Worm (Caenorhabditis elegans): ENCODE results near the gene Y57E12AL.1.

The Y57E12AL.1 gene

ce11 chrV:7084612-7085139, 24.3 kb downstream of the Y57E12AL.1 start, which contains the start of gene mys-1 (continued):
- TF ChIP-seq ceh-8 (GFP tag; optimal IDR thresholded peaks at IDR 0.05) (peak; percentile 36), mef-2 (tag; optimal IDR thresholded peaks at IDR 0.05) (no peak), elt-3 (tag; optimal IDR thresholded peaks at IDR 0.05) (no peak), mep-1 (tag; optimal IDR thresholded peaks at IDR 0.05) (peak; percentile 54), egl-13 (tag; optimal IDR thresholded peaks at IDR 0.05) (peak; percentile 68), nhr-20 (tag; optimal IDR thresholded peaks at IDR 0.05) (peak; percentile 83), lin-15B (tag; optimal IDR thresholded peaks at IDR 0.05) (peak; percentile 43), mdl-1 (tag; optimal IDR thresholded peaks at IDR 0.05) (peak in 1 of 2 experiments; percentile 21), lir-3 (tag; optimal IDR thresholded peaks at IDR 0.05; ENCODE audit: poor library complexity) (peak; percentile 89), C16A3.4 (tag; optimal IDR thresholded peaks at IDR 0.05) (peak; percentile 32), skn-1 (tag; optimal IDR thresholded peaks at IDR 0.05) (peak; percentile 47), unc-130 (tag; optimal IDR thresholded peaks at IDR 0.05) (no peak), nhr-19 (GFP tag; conservative IDR thresholded peaks at IDR 0.05) (peak; percentile 69), zag-1 (tag; optimal IDR thresholded peaks at IDR 0.05) (no peak), ztf-11 (tag; optimal IDR thresholded peaks at IDR 0.05) (peak in 1 of 2 experiments; percentile 81), F16B12.6 (tag; optimal IDR thresholded peaks at IDR 0.05) (peak; percentile 7), efl-3 (GFP tag; optimal IDR thresholded peaks at IDR 0.05) (no peak), blmp-1 (tag; optimal IDR thresholded peaks at IDR 0.05) (no peak), nhr-12 (tag; optimal IDR thresholded peaks at IDR 0.05) (no peak), C04F5.9 (tag; optimal IDR thresholded peaks at IDR 0.05) (peak; percentile 39), hlh-17 (GFP tag; optimal IDR thresholded peaks at IDR 0.05; ENCODE audit: borderline replicate concordance) (no peak), ceh-63 (GFP tag; optimal IDR thresholded peaks at IDR 0.05) (no peak), ztf-4 (tag; optimal IDR thresholded peaks at IDR 0.05) (no peak), nhr-84 (tag; optimal IDR thresholded peaks at IDR 0.05) (no peak), aly-2 (tag; optimal IDR thresholded peaks at IDR 0.05) (no peak), fkh-10 (GFP tag; optimal IDR thresholded peaks at IDR 0.05) (no peak), lin-39 (tag; optimal IDR thresholded peaks at IDR 0.05) (peak; percentile 29), nhr-11 (tag; optimal IDR thresholded peaks at IDR 0.05) (no peak), nhr-85 (tag) (peak; percentile 88), sup-37 (GFP tag; optimal IDR thresholded peaks at IDR 0.05) (no peak), grh-1 (GFP tag; IDR thresholded peaks at IDR 0.05) (no peak), fkh-8 (tag; optimal IDR thresholded peaks at IDR 0.05) (peak; percentile 52)

- TF ChIP-seq elt-3 (tag; optimal IDR thresholded peaks at IDR 0.05) (peak in 1 of 6 experiments; percentile 43), lin-14 (GFP tag; optimal IDR thresholded peaks at IDR 0.05) (peak; percentile 56), dpl-1 (GFP tag; optimal IDR thresholded peaks at IDR 0.05) (peak in 1 of 3 experiments; percentile 1), blmp-1 (tag; optimal IDR thresholded peaks at IDR 0.05) (peak; percentile 79), nhr-20 (tag; optimal IDR thresholded peaks at IDR 0.05) (peak; percentile 32), hlh-4 (tag; optimal IDR thresholded peaks at IDR 0.05) (no peak), snu-23 (GFP tag; optimal IDR thresholded peaks at IDR 0.05) (no peak), mep-1 (tag; optimal IDR thresholded peaks at IDR 0.05) (no peak), rnt-1 (tag; optimal IDR thresholded peaks at IDR 0.05) (peak; percentile 28)
Observed at ce11 chrV:7085518-7086104, 25.3 kb downstream of the Y57E12AL.1 start, which contains the start of gene VC5.2. Gene VC5.2 (plus strand): TSS chrV:7085956.

ce11 chrV:7087340-7087739, 27.0 kb downstream of the Y57E12AL.1 start:
- TF ChIP-seq lin-15B (tag; optimal IDR thresholded peaks at IDR 0.05), result no peak
- no peak for TF ChIP-seq ztf-11 (tag; optimal IDR thresholded peaks at IDR 0.05)
- no peak for TF ChIP-seq nhr-47 (tag; optimal IDR thresholded peaks at IDR 0.05)
- no peak for TF ChIP-seq C04F5.9 (tag; optimal IDR thresholded peaks at IDR 0.05)
- TF ChIP-seq ceh-63 (GFP tag; optimal IDR thresholded peaks at IDR 0.05), result no peak
- no peak for TF ChIP-seq egl-13 (tag; optimal IDR thresholded peaks at IDR 0.05)
- TF ChIP-seq egl-27 (tag; optimal IDR thresholded peaks at IDR 0.05), result no peak
- no peak for TF ChIP-seq fos-1 (tag; optimal IDR thresholded peaks at IDR 0.05)
